Worm (Caenorhabditis elegans) whole organism, dauer: Measurements from ENCODE around the gene ZK1248.20.

ENCODE experiments used
- unc-62 ChIP-seq: sonication (generic microtip); optimal IDR thresholded peaks from 2 replicates; lab custom pipeline; 2017; ENCODE audit warnings: missing biosample characterization, missing genetic modification reagents, missing genetic modification characterization

The ZK1248.20 gene

ce11 chrII:5838453-5838852 lies 22.0 kb downstream of the ZK1248.20 start, which contains the start of gene ZK1248.15:
TSS of gene ZK1248.15 (minus strand) at chrII:5838553.
- TF ChIP-seq unc-62 (GFP tag; lab: Kevin White, UChicago) = no peak

ce11 chrII:5839227-5839626 lies 22.8 kb downstream of the ZK1248.20 start, which contains the start of gene ZK1248.19:
TSS of gene ZK1248.19 (minus strand) at chrII:5839414.
- no peak for TF ChIP-seq unc-62 (GFP tag; lab: Kevin White, UChicago)

- no peak for TF ChIP-seq unc-62 (GFP tag; lab: Kevin White, UChicago)
Observed at ce11 chrII:5841053-5841547, 24.7 kb downstream of the ZK1248.20 start, which contains the start of gene lec-5. TSS of gene lec-5 (minus strand) at chrII:5841103.

- no peak for TF ChIP-seq unc-62 (GFP tag; lab: Kevin White, UChicago)
Observed at ce11 chrII:5841866-5842265, 25.4 kb downstream of the ZK1248.20 start, which contains the start of gene nep-25. TSS of gene nep-25 (plus strand) at chrII:5842240.

ce11 chrII:5844694-5845129 lies 28.3 kb downstream of the ZK1248.20 start:
- TF ChIP-seq unc-62 (GFP tag; lab: Kevin White, UChicago) = peak; percentile 52

- no peak for TF ChIP-seq unc-62 (GFP tag; lab: Kevin White, UChicago)
Observed at ce11 chrII:5845441-5845840, 29.0 kb downstream of the ZK1248.20 start, which contains the start of the genes ZK1248.17 and H41C03.3. TSS of gene ZK1248.17 (minus strand) at chrII:5845541. TSS of gene H41C03.3 (plus strand) at chrII:5845777.

ce11 chrII:5846181-5846580 lies 29.7 kb downstream of the ZK1248.20 start:
- TF ChIP-seq unc-62 (GFP tag; lab: Kevin White, UChicago) = no peak

- TF ChIP-seq unc-62 (GFP tag; lab: Kevin White, UChicago) = no peak
Observed at ce11 chrII:5852007-5852406, 35.6 kb downstream of the ZK1248.20 start, which contains the start of gene H41C03.2. TSS of gene H41C03.2 (minus strand) at chrII:5852107.

- no peak for TF ChIP-seq unc-62 (GFP tag; lab: Kevin White, UChicago)
Observed at ce11 chrII:5853261-5853660, 36.8 kb downstream of the ZK1248.20 start.

- no peak for TF ChIP-seq unc-62 (GFP tag; lab: Kevin White, UChicago)
Observed at ce11 chrII:5854122-5854521, 37.7 kb downstream of the ZK1248.20 start, which contains the start of gene H41C03.1. TSS of gene H41C03.1 (plus strand) at chrII:5854422.

- TF ChIP-seq unc-62 (GFP tag; lab: Kevin White, UChicago) = no peak
Observed at ce11 chrII:5858322-5858721, 41.9 kb downstream of the ZK1248.20 start, which contains the start of gene F55C12.4. TSS of gene F55C12.4 (minus strand) at chrII:5858422.

- no peak for TF ChIP-seq unc-62 (GFP tag; lab: Kevin White, UChicago)
Observed at ce11 chrII:5860621-5861020, 44.2 kb downstream of the ZK1248.20 start.

ce11 chrII:5863893-5864292 lies 47.4 kb downstream of the ZK1248.20 start, which contains the start of gene tag-234:
TSS of gene tag-234 (plus strand) at chrII:5864193.
- TF ChIP-seq unc-62 (GFP tag; lab: Kevin White, UChicago) = no peak

ce11 chrII:5865405-5866308 lies 49.2 kb downstream of the ZK1248.20 start, which contains the start of gene F55C12.19:
TSS of gene F55C12.19 (plus strand) at chrII:5866139.
- TF ChIP-seq unc-62 (GFP tag; lab: Kevin White, UChicago) = no peak
